Fruit fly (Drosophila melanogaster) whole organism, embryonic: ENCODE measurements around the gene scrt.

Source experiments
- B-H2 ChIP-seq: fragments of 200-800 bp; sonication (Bioruptor generic); optimal IDR thresholded peaks from 2 replicates; lab custom pipeline; 2018; ENCODE audit warnings: missing biosample characterization, mild to moderate bottlenecking, missing genetic modification characterization
- CG14050 ChIP-seq: fragments of 200-800 bp; sonication (Bioruptor generic); IDR thresholded peaks from 3 replicates; pipeline ENCODE4 v1.3.6; 2022; ENCODE audit warnings: missing biosample characterization, missing genetic modification characterization
- CG14965 ChIP-seq: fragments of 200-800 bp; sonication (Bioruptor generic); optimal IDR thresholded peaks from 2 replicates; lab custom pipeline; 2016; ENCODE audit warnings: missing biosample characterization, missing genetic modification characterization, borderline replicate concordance
- CG17568 ChIP-seq: fragments of 200-800 bp; sonication (Bioruptor generic); optimal IDR thresholded peaks from 2 replicates; lab custom pipeline; 2018; ENCODE audit warnings: missing biosample characterization, mild to moderate bottlenecking, missing genetic modification characterization, moderate library complexity
- CG18599 ChIP-seq: fragments of 200-800 bp; sonication (Bioruptor generic); optimal IDR thresholded peaks from 3 replicates; lab custom pipeline; 2017; ENCODE audit warnings: missing biosample characterization, missing genetic modification characterization, mild to moderate bottlenecking, moderate library complexity, missing genetic modification reagents
- CG2199 ChIP-seq: fragments of 200-800 bp; sonication (Bioruptor generic); IDR thresholded peaks from 3 replicates; pipeline ENCODE4 v1.3.6; 2022; ENCODE audit warnings: missing biosample characterization, missing genetic modification characterization
- CG42726 ChIP-seq: fragments of 200-800 bp; sonication (Bioruptor generic); IDR thresholded peaks from 2 replicates; pipeline ENCODE4 v1.3.6; 2022; ENCODE audit warnings: missing biosample characterization, missing genetic modification characterization; ENCODE audit not compliant: partially characterized antibody
- CG4707 ChIP-seq: fragments of 200-800 bp; sonication (Bioruptor generic); optimal IDR thresholded peaks from 2 replicates; lab custom pipeline; 2018; ENCODE audit warnings: missing biosample characterization, mild to moderate bottlenecking, missing genetic modification characterization, moderate library complexity
- CG5180 ChIP-seq: fragments of 200-800 bp; sonication (Bioruptor generic); optimal IDR thresholded peaks from 3 replicates; lab custom pipeline; 2017; ENCODE audit warnings: missing biosample characterization, missing genetic modification characterization, mild to moderate bottlenecking, moderate library complexity, missing genetic modification reagents
- CG6689 ChIP-seq: fragments of 200-800 bp; sonication (Bioruptor generic); IDR thresholded peaks from 2 replicates; pipeline ENCODE4 v1.3.6; 2022; ENCODE audit warnings: missing biosample characterization, missing genetic modification characterization
- CG8388 ChIP-seq: fragments of 200-800 bp; sonication (Bioruptor generic); optimal IDR thresholded peaks from 2 replicates; lab custom pipeline; 2019; ENCODE audit warnings: missing biosample characterization, mild to moderate bottlenecking, missing genetic modification characterization, moderate library complexity
- CG8478 ChIP-seq: fragments of >200 bp; optimal IDR thresholded peaks from 2 replicates; lab custom pipeline; 2018
- CG8924 ChIP-seq: fragments of 200-800 bp; optimal IDR thresholded peaks from 3 replicates; lab custom pipeline; 2019; ENCODE audit warnings: missing biosample characterization, mild to moderate bottlenecking, missing genetic modification characterization, moderate library complexity
- CG9932 ChIP-seq: fragments of 200-800 bp; sonication (Bioruptor generic); IDR thresholded peaks from 2 replicates; pipeline ENCODE4 v1.3.6; 2022; ENCODE audit warnings: missing biosample characterization, missing genetic modification characterization
- Camta ChIP-seq: fragments of 200-800 bp; sonication (Bioruptor generic); optimal IDR thresholded peaks from 2 replicates; lab custom pipeline; 2016; ENCODE audit warnings: missing biosample characterization, missing genetic modification characterization
- CoRest ChIP-seq: fragments of 200-800 bp; sonication (Bioruptor generic); optimal IDR thresholded peaks from 3 replicates; lab custom pipeline; 2018; ENCODE audit warnings: missing biosample characterization, mild to moderate bottlenecking, missing genetic modification characterization, moderate library complexity
- Deaf1 ChIP-seq: fragments of 200-800 bp; optimal IDR thresholded peaks from 3 replicates; lab custom pipeline; 2019; ENCODE audit warnings: missing biosample characterization, mild to moderate bottlenecking, missing genetic modification characterization, moderate library complexity
- Dip3 ChIP-seq: fragments of 200-800 bp; sonication (Bioruptor generic); optimal IDR thresholded peaks from 3 replicates; lab custom pipeline; 2016; ENCODE audit warnings: missing biosample characterization, missing genetic modification characterization
- Elba2 ChIP-seq: fragments of 200-800 bp; sonication (Bioruptor generic); optimal IDR thresholded peaks from 3 replicates; lab custom pipeline; 2016; ENCODE audit warnings: missing biosample characterization, missing genetic modification characterization
- Ets65A ChIP-seq: fragments of 200-800 bp; sonication (Bioruptor generic); peaks from one replicate; lab custom pipeline; 2016; ENCODE audit warnings: missing biosample characterization, missing genetic modification characterization
- Ets97D ChIP-seq: fragments of 200-800 bp; sonication (Bioruptor generic); optimal IDR thresholded peaks from 3 replicates; lab custom pipeline; 2016; ENCODE audit warnings: missing biosample characterization, missing genetic modification characterization
- HHEX ChIP-seq: fragments of 200-800 bp; sonication (Bioruptor generic); optimal IDR thresholded peaks from 3 replicates; lab custom pipeline; 2017; ENCODE audit warnings: missing biosample characterization, mild to moderate bottlenecking, missing genetic modification characterization, missing genetic modification reagents
- HLHmδ ChIP-seq: fragments of 200-800 bp; sonication (Bioruptor generic); optimal IDR thresholded peaks from 2 replicates; lab custom pipeline; 2018; ENCODE audit warnings: missing biosample characterization, mild to moderate bottlenecking, missing genetic modification characterization, moderate library complexity
- HmgZ ChIP-seq: fragments of 200-800 bp; sonication (Bioruptor generic); optimal IDR thresholded peaks from 2 replicates; lab custom pipeline; 2018; ENCODE audit warnings: missing biosample characterization, mild to moderate bottlenecking, missing genetic modification characterization
- Hsf ChIP-seq: fragments of 200-800 bp; sonication (Bioruptor generic); optimal IDR thresholded peaks from 3 replicates; lab custom pipeline; 2016; ENCODE audit warnings: missing biosample characterization, missing genetic modification characterization
- Nf-YB ChIP-seq: fragments of 200-800 bp; sonication (Bioruptor generic); optimal IDR thresholded peaks from 3 replicates; lab custom pipeline; 2019; ENCODE audit warnings: missing biosample characterization, mild to moderate bottlenecking, missing genetic modification characterization, moderate library complexity
- Oaz ChIP-seq: fragments of 200-800 bp; sonication (Bioruptor generic); IDR thresholded peaks from 2 replicates; pipeline ENCODE4 v1.3.6; 2022; ENCODE audit warnings: missing biosample characterization, missing genetic modification characterization
- Oli ChIP-seq: fragments of 200-800 bp; sonication (Bioruptor generic); optimal IDR thresholded peaks from 2 replicates; lab custom pipeline; 2018; ENCODE audit warnings: missing biosample characterization, mild to moderate bottlenecking, missing genetic modification characterization, moderate library complexity
- PHDP ChIP-seq: fragments of 200-800 bp; sonication (Bioruptor generic); optimal IDR thresholded peaks from 3 replicates; lab custom pipeline; 2018; ENCODE audit warnings: missing biosample characterization, mild to moderate bottlenecking, missing genetic modification characterization, moderate library complexity
- Pdp1 ChIP-seq, 2 experiments: fragments of 200-800 bp; sonication (Bioruptor generic); optimal IDR thresholded peaks; 3 replicates each; lab custom pipeline; 2016; ENCODE audit warnings: missing biosample characterization in 2 of 2, missing genetic modification characterization in 2 of 2, mild to moderate bottlenecking in 1 of 2, moderate library complexity in 1 of 2
- Six4 ChIP-seq: fragments of 200-800 bp; sonication (Bioruptor generic); optimal IDR thresholded peaks from 2 replicates; lab custom pipeline; 2016; ENCODE audit warnings: missing biosample characterization, missing genetic modification characterization
- Sox100B ChIP-seq: fragments of 200-800 bp; sonication (Bioruptor generic); optimal IDR thresholded peaks from 3 replicates; lab custom pipeline; 2018; ENCODE audit warnings: missing biosample characterization, mild to moderate bottlenecking, missing genetic modification characterization
- Taf1 ChIP-seq: fragments of 200-800 bp; sonication (Bioruptor generic); IDR thresholded peaks from 2 replicates; pipeline ENCODE4 v1.3.6; 2022; ENCODE audit warnings: missing biosample characterization, missing genetic modification characterization
- Vsx1 ChIP-seq: fragments of 200-800 bp; sonication (Bioruptor generic); optimal IDR thresholded peaks from 2 replicates; lab custom pipeline; 2017; ENCODE audit warnings: missing biosample characterization, mild to moderate bottlenecking, missing genetic modification characterization, missing genetic modification reagents
- Xbp1 ChIP-seq: fragments of 200-800 bp; sonication (Bioruptor generic); optimal IDR thresholded peaks from 3 replicates; lab custom pipeline; 2016; ENCODE audit warnings: missing biosample characterization, mild to moderate bottlenecking, missing genetic modification characterization
- chinmo ChIP-seq: fragments of 200-800 bp; sonication (Bioruptor generic); IDR thresholded peaks from 4 replicates; pipeline ENCODE4 v1.3.6; 2022; ENCODE audit warnings: missing biosample characterization, missing genetic modification characterization; ENCODE audit not compliant: partially characterized antibody
- crol ChIP-seq: fragments of 200-800 bp; sonication (Bioruptor generic); IDR thresholded peaks from 2 replicates; pipeline ENCODE4 v1.3.6; 2022; ENCODE audit warnings: missing biosample characterization, missing genetic modification characterization
- dpn ChIP-seq, 2 experiments: fragments of 200-800 bp; sonication (Bioruptor generic); optimal IDR thresholded peaks; 3 replicates each; lab custom pipeline; 2016; ENCODE audit warnings: missing biosample characterization in 2 of 2, missing genetic modification characterization in 2 of 2
- gcm2 ChIP-seq: fragments of 200-800 bp; sonication (Bioruptor generic); optimal IDR thresholded peaks from 2 replicates; lab custom pipeline; 2016; ENCODE audit warnings: missing biosample characterization, missing genetic modification characterization
- gro ChIP-seq: fragments of 200-800 bp; sonication (Bioruptor generic); optimal IDR thresholded peaks from 2 replicates; lab custom pipeline; 2016; ENCODE audit warnings: missing biosample characterization, missing genetic modification characterization
- pan ChIP-seq, 4 experiments: fragments of >200 bp in 3 of 4; fragments of 200-800 bp in 1 of 4; sonication (Bioruptor generic) in 1 of 4; optimal IDR thresholded peaks in 3 of 4; IDR thresholded peaks in 1 of 4; 2 replicates each; pipeline versions ENCODE4 v1.3.6 to Lab custom; 2017 to 2022; ENCODE audit warnings: missing biosample characterization in 2 of 4, missing genetic modification characterization in 2 of 4, mixed read lengths in 1 of 4
- peb ChIP-seq: fragments of 200-800 bp; sonication (Bioruptor generic); IDR thresholded peaks from 2 replicates; pipeline ENCODE4 v1.3.6; 2022; ENCODE audit warnings: missing biosample characterization, missing genetic modification characterization
- pfk ChIP-seq: fragments of 200-800 bp; sonication (Bioruptor generic); optimal IDR thresholded peaks from 2 replicates; lab custom pipeline; 2018; ENCODE audit warnings: missing biosample characterization, mild to moderate bottlenecking, missing genetic modification characterization, moderate library complexity
- sd ChIP-seq: fragments of 200-800 bp; sonication (Bioruptor generic); optimal IDR thresholded peaks from 3 replicates; lab custom pipeline; 2018; ENCODE audit warnings: missing biosample characterization, mild to moderate bottlenecking, missing genetic modification characterization, moderate library complexity
- sens-2 ChIP-seq: fragments of 200-800 bp; sonication (Bioruptor generic); IDR thresholded peaks from 2 replicates; pipeline ENCODE4 v1.3.6; 2022; ENCODE audit warnings: missing biosample characterization, missing genetic modification characterization
- sqz ChIP-seq: fragments of 200-800 bp; sonication (Bioruptor generic); optimal IDR thresholded peaks from 3 replicates; lab custom pipeline; 2018; ENCODE audit warnings: missing biosample characterization, mild to moderate bottlenecking, missing genetic modification characterization
- sr ChIP-seq: fragments of 200-800 bp; sonication (Bioruptor generic); IDR thresholded peaks from 3 replicates; pipeline ENCODE4 v1.3.6; 2022; ENCODE audit warnings: missing biosample characterization, missing genetic modification characterization
- ssp ChIP-seq: fragments of 200-800 bp; sonication (Bioruptor generic); IDR thresholded peaks from 2 replicates; pipeline ENCODE4 v1.3.6; 2022; ENCODE audit warnings: missing biosample characterization, missing genetic modification characterization
- tap ChIP-seq: fragments of 200-800 bp; optimal IDR thresholded peaks from 3 replicates; lab custom pipeline; 2019; ENCODE audit warnings: missing biosample characterization, mild to moderate bottlenecking, missing genetic modification characterization, moderate library complexity
- twi ChIP-seq: fragments of 200-800 bp; optimal IDR thresholded peaks from 2 replicates; lab custom pipeline; 2019; ENCODE audit warnings: missing biosample characterization, mild to moderate bottlenecking, missing genetic modification characterization, moderate library complexity
- zfh1 ChIP-seq: fragments of 200-800 bp; sonication (Bioruptor generic); IDR thresholded peaks from 3 replicates; pipeline ENCODE4 v1.3.6; 2022; ENCODE audit warnings: missing biosample characterization, missing genetic modification characterization

The scrt gene

dm6 chr3L:4000711-4001110 lies 17.0 kb downstream of the scrt start (continued):
- TF ChIP-seq Deaf1 (tag; lab: Kevin White, UChicago) (no peak), CG2199 (GFP tag; lab: Robert Waterston, UW) (no peak), Six4 (GFP tag; lab: Kevin White, UChicago) (no peak), zfh1 (no peak), Ets97D (no peak), CG17568 (GFP tag; lab: Kevin White, UChicago) (no peak), Sox100B (GFP tag; lab: Kevin White, UChicago) (peak; percentile 28), Nf-YB (GFP tag; lab: Kevin White, UChicago) (peak; percentile 12), chinmo (GFP tag; lab: Robert Waterston, UW) (no peak), peb (no peak), CG4707 (GFP tag; lab: Kevin White, UChicago) (no peak), CoRest (tag; lab: Kevin White, UChicago) (peak; percentile 62), twi (tag; lab: Kevin White, UChicago) (no peak), HmgZ (tag; lab: Kevin White, UChicago) (no peak), sd (no peak), Vsx1 (GFP tag; lab: Kevin White, UChicago) (no peak), crol (no peak), CG18599 (GFP tag; lab: Kevin White, UChicago) (peak; percentile 49), Camta (GFP tag; lab: Kevin White, UChicago) (no peak), gcm2 (GFP tag; lab: Kevin White, UChicago) (no peak), Pdp1 (GFP tag; optimal IDR thresholded peaks at IDR 0.05; lab: Kevin White, UChicago) (no peak), CG8478 (no peak), CG9932 (GFP tag; lab: Robert Waterston, UW) (peak; percentile 18; the same call in 1 of the 2 replicates), Xbp1 (GFP tag; lab: Kevin White, UChicago) (peak; percentile 54), PHDP (tag; lab: Kevin White, UChicago) (peak; percentile 52), ssp (no peak), sqz (no peak), Ets65A (GFP tag; lab: Kevin White, UChicago) (peak; percentile 86), HLHmδ (GFP tag; lab: Kevin White, UChicago) (no peak), HHEX (no peak), Hsf (GFP tag; lab: Kevin White, UChicago) (peak; percentile 12), pan (optimal IDR thresholded peaks at IDR 0.05; lab: Kevin White, UChicago) (no peak), pan (GFP tag; optimal IDR thresholded peaks at IDR 0.05 in 1 of 2, IDR thresholded peaks at IDR 0.05 in 1 of 2) (no peak), B-H2 (GFP tag; lab: Kevin White, UChicago) (no peak), CG8924 (peak; percentile 42), CG6689 (GFP tag; lab: Robert Waterston, UW) (peak; percentile 6; the same call in 1 of the 2 replicates), Dip3 (no peak), Oli (peak; percentile 56), CG42726 (GFP tag; lab: Robert Waterston, UW) (no peak), Taf1 (GFP tag; lab: Robert Waterston, UW) (no peak), tap (tag; lab: Kevin White, UChicago) (no peak), pfk (no peak), CG14965 (GFP tag; lab: Kevin White, UChicago) (no peak), Elba2 (GFP tag; lab: Kevin White, UChicago) (no peak), Oaz (GFP tag; lab: Robert Waterston, UW) (no peak), CG5180 (GFP tag; lab: Kevin White, UChicago) (no peak), CG8388 (peak; percentile 17), CG14050 (GFP tag; lab: Robert Waterston, UW) (no peak), gro (GFP tag; lab: Kevin White, UChicago) (no peak), sr (GFP tag; lab: Robert Waterston, UW) (no peak), sens-2 (GFP tag; lab: Robert Waterston, UW) (no peak), dpn (GFP tag; optimal IDR thresholded peaks at IDR 0.05; lab: Kevin White, UChicago) (peak in 1 of 2 experiments; percentile 21)
